Worm (Caenorhabditis elegans): ENCODE data around the gene cand-1.

The cand-1 gene

DNA sequence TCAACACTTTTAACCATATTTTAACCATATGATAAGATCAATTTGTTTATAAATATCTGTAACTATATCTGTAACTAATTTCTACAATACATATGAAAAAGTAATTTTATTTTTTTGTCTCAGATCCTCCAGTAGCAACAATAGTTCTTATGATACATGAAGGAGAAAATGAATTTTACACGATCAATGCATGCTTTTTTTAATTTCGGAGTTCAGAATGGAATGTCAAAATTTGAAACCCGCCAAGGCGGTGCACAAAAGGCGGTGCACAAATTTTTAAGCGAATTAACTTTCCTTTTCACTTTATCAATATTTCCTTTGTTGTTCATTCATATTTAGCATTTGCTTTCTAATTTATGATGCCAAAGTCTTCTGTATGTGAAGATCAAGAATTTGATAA is 40.3 kb downstream of the cand-1 start, which contains the start of gene clec-25:
Gene clec-25, plus strand, starts transcription at position 301 of the 400 bp plus-strand sequence.
- no peak for TF ChIP-seq snpc-4 (tag; optimal IDR thresholded peaks at IDR 0.05)
- no peak for TF ChIP-seq nhr-237 (tag; optimal IDR thresholded peaks at IDR 0.05)
- no peak for TF ChIP-seq nhr-129 (tag; optimal IDR thresholded peaks at IDR 0.05)
- TF ChIP-seq sma-9 (GFP tag; optimal IDR thresholded peaks at IDR 0.05), result no peak
- TF ChIP-seq sma-9 (tag; optimal IDR thresholded peaks at IDR 0.05), result no peak
- no peak for TF ChIP-seq aly-2 (tag; optimal IDR thresholded peaks at IDR 0.05)

DNA sequence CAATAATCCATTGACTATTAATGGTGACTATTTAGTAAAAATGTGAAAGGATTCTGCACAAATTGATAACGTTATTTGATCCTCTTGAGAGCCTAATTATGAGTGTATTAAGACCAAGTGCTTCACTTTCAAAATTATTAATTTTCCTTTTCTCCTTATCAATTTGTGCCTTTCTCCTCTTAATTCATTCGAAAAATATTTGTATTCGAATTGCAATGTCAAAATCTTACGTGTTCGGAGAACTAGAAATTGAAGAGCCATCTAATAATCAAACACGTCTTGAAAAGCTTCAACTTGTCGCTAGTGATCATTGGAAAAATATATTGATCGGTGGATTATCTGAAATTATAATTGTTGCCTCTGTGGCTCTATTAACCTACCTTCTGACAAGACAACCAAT is 45.8 kb downstream of the cand-1 start, which contains the start of the genes clec-36 and clec-26:
Gene clec-36, minus strand, starts transcription at position 101 of the 400 bp plus-strand sequence.
Gene clec-26, plus strand, starts transcription at position 114 of the 400 bp plus-strand sequence.
- no peak for TF ChIP-seq blmp-1 (tag; optimal IDR thresholded peaks at IDR 0.05; ENCODE audit: insufficient read depth)
- no peak for TF ChIP-seq sem-4 (tag; optimal IDR thresholded peaks at IDR 0.05)
- no peak for TF ChIP-seq dmd-4 (tag; optimal IDR thresholded peaks at IDR 0.05)
- no peak for TF ChIP-seq F13H6.1 (tag; optimal IDR thresholded peaks at IDR 0.05)
- no peak for TF ChIP-seq zag-1 (tag; optimal IDR thresholded peaks at IDR 0.05)
- no peak for TF ChIP-seq nhr-10 (tag; optimal IDR thresholded peaks at IDR 0.05)
- no peak for TF ChIP-seq nhr-21 (tag; optimal IDR thresholded peaks at IDR 0.05)
- TF ChIP-seq nhr-25 (tag; optimal IDR thresholded peaks at IDR 0.05), result no peak

DNA sequence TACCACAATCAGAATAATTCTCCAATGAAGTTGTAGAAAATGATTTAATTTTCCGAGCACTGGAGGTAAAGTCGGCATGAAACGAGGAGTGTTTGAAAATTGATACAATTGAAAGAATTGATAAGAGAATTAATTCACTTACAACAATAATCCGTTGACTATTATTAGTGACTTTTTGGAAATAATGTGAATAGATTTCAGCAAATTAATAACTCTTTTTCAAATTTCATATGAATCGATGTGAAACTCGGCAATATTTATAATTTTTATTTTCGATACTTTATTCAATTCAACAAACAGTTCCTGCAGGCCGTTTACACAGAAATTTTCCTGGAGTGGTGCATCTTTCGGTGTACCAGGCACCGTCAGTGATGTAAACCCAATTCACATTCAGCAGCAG is 49.3 kb downstream of the cand-1 start, which contains the start of gene clec-37:
Gene clec-37, minus strand, starts transcription at position 101 of the 400 bp plus-strand sequence.
- no peak for TF ChIP-seq unc-62 (GFP tag; optimal IDR thresholded peaks at IDR 0.05)

DNA sequence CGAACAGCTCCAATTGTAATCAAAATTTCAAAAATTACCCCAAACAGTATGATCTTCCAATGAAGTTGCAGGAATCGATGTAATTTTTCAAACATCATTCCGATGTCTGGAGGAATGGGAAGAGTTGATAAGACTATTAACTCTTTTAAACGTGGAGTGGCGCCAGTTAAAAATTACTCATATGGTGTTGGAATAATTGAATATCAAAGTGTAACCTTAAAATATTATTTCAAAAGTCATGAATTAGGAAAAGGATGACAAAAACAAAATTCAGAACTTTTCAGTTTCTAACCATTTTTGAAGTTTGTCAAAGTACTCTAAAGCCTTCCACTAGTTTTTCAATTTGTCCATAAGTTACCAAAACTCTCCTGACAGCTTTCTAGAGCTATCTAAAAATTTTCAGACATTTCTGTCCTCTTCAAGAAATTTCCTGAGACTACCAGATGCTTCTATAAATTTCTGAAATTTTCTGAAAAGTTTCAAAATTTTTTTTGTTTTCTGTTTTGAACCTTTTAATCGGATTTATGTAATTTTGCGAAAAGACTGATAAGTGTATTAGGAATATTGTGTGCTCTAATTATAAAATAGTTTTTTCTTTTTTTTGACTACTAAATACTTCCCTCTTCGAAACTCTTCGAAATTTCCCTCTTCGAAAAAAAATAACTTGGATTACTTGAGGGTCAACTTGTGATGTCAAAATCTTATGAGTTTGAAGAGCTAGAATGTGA is 51.4 kb downstream of the cand-1 start, which contains the start of the genes clec-35 and clec-27:
Gene clec-35, minus strand, starts transcription at position 101 of the 728 bp plus-strand sequence.
Gene clec-27, plus strand, starts transcription at position 678 of the 728 bp plus-strand sequence.
- TF ChIP-seq aly-2 (tag; optimal IDR thresholded peaks at IDR 0.05), result no peak
- TF ChIP-seq nhr-6 (tag; optimal IDR thresholded peaks at IDR 0.05), result no peak
- TF ChIP-seq mdl-1 (tag; optimal IDR thresholded peaks at IDR 0.05), result no peak
- no peak for TF ChIP-seq ceh-16 (tag; optimal IDR thresholded peaks at IDR 0.05)
- no peak for TF ChIP-seq ztf-1 (GFP tag; conservative IDR thresholded peaks at IDR 0.05)
- TF ChIP-seq lsy-2 (tag; optimal IDR thresholded peaks at IDR 0.05), result no peak
- TF ChIP-seq nhr-77 (tag; optimal IDR thresholded peaks at IDR 0.05), result no peak
- TF ChIP-seq egl-27 (tag; optimal IDR thresholded peaks at IDR 0.05), result no peak
- no peak for TF ChIP-seq fos-1 (tag; optimal IDR thresholded peaks at IDR 0.05)
- no peak for TF ChIP-seq C34F6.9 (tag; optimal IDR thresholded peaks at IDR 0.05)
- no peak for TF ChIP-seq sma-3 (GFP tag; optimal IDR thresholded peaks at IDR 0.05)
- TF ChIP-seq alr-1 (tag; optimal IDR thresholded peaks at IDR 0.05), result no peak
- TF ChIP-seq F13H6.1 (tag; optimal IDR thresholded peaks at IDR 0.05), result no peak
- no peak for TF ChIP-seq zag-1 (tag; optimal IDR thresholded peaks at IDR 0.05)
- TF ChIP-seq nhr-25 (tag; optimal IDR thresholded peaks at IDR 0.05), result no peak
- no peak for TF ChIP-seq nhr-10 (tag; optimal IDR thresholded peaks at IDR 0.05)
- TF ChIP-seq nhr-23 (tag; optimal IDR thresholded peaks at IDR 0.05), result no peak
- no peak for TF ChIP-seq lin-11 (tag; optimal IDR thresholded peaks at IDR 0.05)
- TF ChIP-seq ama-1 (optimal IDR thresholded peaks at IDR 0.05), result no peak
- no peak for TF ChIP-seq nhr-129 (tag; optimal IDR thresholded peaks at IDR 0.05)

DNA sequence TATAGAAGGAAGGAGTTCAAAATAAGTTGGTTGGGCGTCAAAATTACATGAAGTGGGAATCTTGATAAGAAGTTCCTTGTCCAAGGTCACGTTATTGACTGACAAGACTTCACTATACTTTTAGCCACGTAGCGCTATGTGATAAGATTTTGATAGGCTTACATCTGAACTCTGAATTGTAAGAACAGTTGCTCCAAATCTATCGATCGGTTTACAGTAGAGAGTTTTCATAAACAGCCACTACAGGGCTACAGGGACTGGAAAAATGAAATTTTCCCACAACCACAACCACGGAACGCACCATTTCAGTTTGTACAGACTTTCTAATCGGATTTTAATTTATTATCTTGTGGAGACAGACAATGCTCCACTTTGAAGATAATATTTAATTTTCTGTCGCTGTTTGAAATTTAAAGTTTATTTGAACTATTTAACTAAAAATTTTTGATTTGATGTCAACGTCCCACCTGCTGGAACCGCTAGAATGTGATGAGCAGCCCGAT is 55.4 kb downstream of the cand-1 start, which contains the start of the genes clec-31 and clec-22:
Gene clec-31, minus strand, starts transcription at position 101 of the 503 bp plus-strand sequence.
Gene clec-22, plus strand, starts transcription at position 453 of the 503 bp plus-strand sequence.
- no peak for TF ChIP-seq fos-1 (tag; optimal IDR thresholded peaks at IDR 0.05)
- no peak for TF ChIP-seq lin-13 (GFP tag; optimal IDR thresholded peaks at IDR 0.05)
- TF ChIP-seq R02D3.7 (tag; optimal IDR thresholded peaks at IDR 0.05), result no peak
- TF ChIP-seq nhr-129 (tag; optimal IDR thresholded peaks at IDR 0.05), result no peak
- TF ChIP-seq nhr-23 (tag; optimal IDR thresholded peaks at IDR 0.05), result no peak
- no peak for TF ChIP-seq nhr-12 (tag; optimal IDR thresholded peaks at IDR 0.05)
- TF ChIP-seq alr-1 (tag; optimal IDR thresholded peaks at IDR 0.05), result no peak
- no peak for TF ChIP-seq elt-3 (tag; optimal IDR thresholded peaks at IDR 0.05)
- TF ChIP-seq Y55F3AM.14 (GFP tag; optimal IDR thresholded peaks at IDR 0.05), result no peak
- no peak for TF ChIP-seq zag-1 (tag; optimal IDR thresholded peaks at IDR 0.05)
- no peak for TF ChIP-seq ztf-4 (tag; optimal IDR thresholded peaks at IDR 0.05)
- TF ChIP-seq nhr-11 (tag; optimal IDR thresholded peaks at IDR 0.05), result no peak
- no peak for TF ChIP-seq sma-9 (GFP tag; optimal IDR thresholded peaks at IDR 0.05)
- TF ChIP-seq sma-9 (tag; optimal IDR thresholded peaks at IDR 0.05), result no peak
- no peak for TF ChIP-seq ztf-1 (GFP tag; conservative IDR thresholded peaks at IDR 0.05)
- TF ChIP-seq lin-11 (tag; optimal IDR thresholded peaks at IDR 0.05), result no peak
